Worm (Caenorhabditis elegans) whole organism, L1 larva: ENCODE data around the gene lnkn-1.

ENCODE experiments used
- C04F5.9 ChIP-seq: sonication (generic microtip); optimal IDR thresholded peaks from 2 replicates; lab custom pipeline; 2016; ENCODE audit warnings: missing genetic modification characterization, missing compliant biosample characterization
- aha-1 ChIP-seq: fragments of 150-350 bp; optimal IDR thresholded peaks from 2 replicates; lab custom pipeline; 2014; ENCODE audit warnings: missing biosample characterization, missing genetic modification characterization
- aly-2 ChIP-seq: fragments of 150-350 bp; optimal IDR thresholded peaks from 2 replicates; lab custom pipeline; 2014; ENCODE audit warnings: missing biosample characterization, missing genetic modification characterization
- ama-1 ChIP-seq: fragments of 150-350 bp; optimal IDR thresholded peaks from 2 replicates; lab custom pipeline; 2014
- blmp-1 ChIP-seq: fragments of 150-350 bp; optimal IDR thresholded peaks from 2 replicates; lab custom pipeline; 2014; ENCODE audit warnings: missing biosample characterization, missing genetic modification characterization
- ceh-8 ChIP-seq: fragments of 200-800 bp; sonication (Bioruptor generic); optimal IDR thresholded peaks from 2 replicates; lab custom pipeline; 2018; ENCODE audit warnings: mild to moderate bottlenecking, missing genetic modification characterization, moderate library complexity, missing compliant biosample characterization
- ceh-82 ChIP-seq, 3 experiments: fragments of 150-350 bp in 1 of 3; sonication (generic microtip) in 2 of 3; optimal IDR thresholded peaks; 2 replicates each; lab custom pipeline; 2014 to 2017; ENCODE audit warnings: missing biosample characterization in 3 of 3, missing genetic modification characterization in 3 of 3
- ceh-88 ChIP-seq: fragments of 200-800 bp; sonication (Bioruptor generic); IDR thresholded peaks from 2 replicates; pipeline ENCODE4 v1.3.6; 2022; ENCODE audit warnings: missing genetic modification characterization, missing compliant biosample characterization
- dpl-1 ChIP-seq, 3 experiments: fragments of 150-350 bp in 2 of 3; sonication (generic microtip) in 1 of 3; optimal IDR thresholded peaks; 2 replicates each; lab custom pipeline; 2014 to 2017; ENCODE audit warnings: missing biosample characterization in 3 of 3, missing genetic modification characterization in 3 of 3, missing genetic modification reagents in 3 of 3
- efl-1 ChIP-seq, 4 experiments: fragments of 150-350 bp; optimal IDR thresholded peaks in 3 of 4; peaks in 1 of 4; 1 replicate in 1 of 4; 2 replicates in 3 of 4; lab custom pipeline; 2014; ENCODE audit warnings: missing biosample characterization in 2 of 4, missing genetic modification characterization in 2 of 4, missing genetic modification reagents in 2 of 4
- elt-2 ChIP-seq: sonication (generic microtip); optimal IDR thresholded peaks from 2 replicates; lab custom pipeline; 2016; ENCODE audit warnings: missing genetic modification characterization, mild to moderate bottlenecking, inconsistent platforms, missing compliant biosample characterization, missing genetic modification reagents
- fkh-10 ChIP-seq: sonication (generic microtip); optimal IDR thresholded peaks from 2 replicates; lab custom pipeline; 2017; ENCODE audit warnings: missing biosample characterization, missing genetic modification reagents, missing genetic modification characterization
- hlh-17 ChIP-seq: fragments of 200-800 bp; sonication (Bioruptor generic); optimal IDR thresholded peaks from 2 replicates; lab custom pipeline; 2018; ENCODE audit warnings: missing genetic modification characterization, mild to moderate bottlenecking, missing compliant biosample characterization, moderate library complexity, borderline replicate concordance
- hlh-4 ChIP-seq: sonication (generic microtip); optimal IDR thresholded peaks from 2 replicates; lab custom pipeline; 2016; ENCODE audit warnings: mild to moderate bottlenecking, missing genetic modification characterization, missing compliant biosample characterization
- irx-1 ChIP-seq: sonication (generic microtip); optimal IDR thresholded peaks from 2 replicates; lab custom pipeline; 2016; ENCODE audit warnings: missing genetic modification characterization, missing compliant biosample characterization
- jun-1 ChIP-seq: fragments of 150-350 bp; optimal IDR thresholded peaks from 2 replicates; lab custom pipeline; 2014; ENCODE audit warnings: missing biosample characterization, missing genetic modification reagents, missing genetic modification characterization
- lin-14 ChIP-seq: fragments of 200-800 bp; sonication (Bioruptor generic); optimal IDR thresholded peaks from 2 replicates; lab custom pipeline; 2018; ENCODE audit warnings: mild to moderate bottlenecking, missing genetic modification characterization, moderate library complexity, missing compliant biosample characterization
- lin-15B ChIP-seq: fragments of 150-350 bp; sonication (generic microtip); optimal IDR thresholded peaks from 3 replicates; lab custom pipeline; 2014; ENCODE audit warnings: missing biosample characterization, missing genetic modification characterization
- lin-35 ChIP-seq, 2 experiments: fragments of 150-350 bp; optimal IDR thresholded peaks; 2 replicates each; lab custom pipeline; 2014; ENCODE audit warnings: missing biosample characterization in 2 of 2, missing genetic modification characterization in 2 of 2, missing genetic modification reagents in 2 of 2
- lsy-2 ChIP-seq, 2 experiments: fragments of 150-350 bp; optimal IDR thresholded peaks; 2 replicates each; lab custom pipeline; 2014; ENCODE audit warnings: missing biosample characterization in 2 of 2, missing genetic modification characterization in 2 of 2
- mdl-1 ChIP-seq, 2 experiments: fragments of 150-350 bp; optimal IDR thresholded peaks; 2 replicates each; lab custom pipeline; 2014 to 2017; ENCODE audit warnings: missing biosample characterization in 2 of 2, missing genetic modification characterization in 2 of 2, inconsistent platforms in 1 of 2
- mep-1 ChIP-seq: fragments of 150-350 bp; optimal IDR thresholded peaks from 2 replicates; lab custom pipeline; 2014; ENCODE audit warnings: missing biosample characterization, missing genetic modification characterization
- nhr-19 ChIP-seq: fragments of 200-800 bp; sonication (Bioruptor generic); conservative IDR thresholded peaks from 2 replicates; pipeline ENCODE4 v1.3.6; 2022; ENCODE audit warnings: missing genetic modification characterization, missing compliant biosample characterization
- nhr-20 ChIP-seq: sonication (generic microtip); optimal IDR thresholded peaks from 2 replicates; lab custom pipeline; 2016; ENCODE audit warnings: mild to moderate bottlenecking, missing genetic modification characterization, missing compliant biosample characterization
- nhr-28 ChIP-seq: fragments of 150-350 bp; optimal IDR thresholded peaks from 2 replicates; lab custom pipeline; 2014; ENCODE audit warnings: missing biosample characterization, missing genetic modification characterization
- nhr-47 ChIP-seq: sonication (generic microtip); optimal IDR thresholded peaks from 2 replicates; lab custom pipeline; 2016; ENCODE audit warnings: mild to moderate bottlenecking, missing genetic modification characterization, moderate library complexity, missing compliant biosample characterization
- nhr-71 ChIP-seq: sonication (generic microtip); optimal IDR thresholded peaks from 2 replicates; lab custom pipeline; 2016; ENCODE audit warnings: mild to moderate bottlenecking, missing genetic modification characterization, moderate library complexity, missing compliant biosample characterization
- nhr-77 ChIP-seq: fragments of 150-350 bp; optimal IDR thresholded peaks from 2 replicates; lab custom pipeline; 2014; ENCODE audit warnings: missing biosample characterization, missing genetic modification characterization
- nhr-84 ChIP-seq: sonication (generic microtip); optimal IDR thresholded peaks from 2 replicates; lab custom pipeline; 2017; ENCODE audit warnings: missing biosample characterization, missing genetic modification characterization
- pag-3 ChIP-seq: sonication (generic microtip); optimal IDR thresholded peaks from 2 replicates; lab custom pipeline; 2017; ENCODE audit warnings: missing genetic modification characterization, mild to moderate bottlenecking, missing compliant biosample characterization, antibody characterized with exemption, borderline replicate concordance; ENCODE audit not compliant: insufficient read depth
- pqm-1 ChIP-seq: sonication (generic microtip); optimal IDR thresholded peaks from 3 replicates; lab custom pipeline; 2017; ENCODE audit warnings: missing biosample characterization, missing genetic modification characterization
- rnt-1 ChIP-seq: sonication (generic microtip); optimal IDR thresholded peaks from 2 replicates; lab custom pipeline; 2016; ENCODE audit warnings: mild to moderate bottlenecking, missing genetic modification characterization, moderate library complexity, missing compliant biosample characterization
- snu-23 ChIP-seq: sonication (generic microtip); optimal IDR thresholded peaks from 2 replicates; lab custom pipeline; 2016; ENCODE audit warnings: missing genetic modification characterization, missing compliant biosample characterization
- sox-4 ChIP-seq: sonication (generic microtip); optimal IDR thresholded peaks from 2 replicates; lab custom pipeline; 2016; ENCODE audit warnings: missing genetic modification characterization, missing compliant biosample characterization
- unc-86 ChIP-seq: sonication (generic microtip); optimal IDR thresholded peaks from 2 replicates; lab custom pipeline; 2016; ENCODE audit warnings: missing genetic modification characterization, missing compliant biosample characterization
- vab-15 ChIP-seq: sonication (generic microtip); optimal IDR thresholded peaks from 2 replicates; lab custom pipeline; 2017; ENCODE audit warnings: missing genotype, mild to moderate bottlenecking, missing genetic modification characterization, missing compliant biosample characterization

lnkn-1 gene

DNA sequence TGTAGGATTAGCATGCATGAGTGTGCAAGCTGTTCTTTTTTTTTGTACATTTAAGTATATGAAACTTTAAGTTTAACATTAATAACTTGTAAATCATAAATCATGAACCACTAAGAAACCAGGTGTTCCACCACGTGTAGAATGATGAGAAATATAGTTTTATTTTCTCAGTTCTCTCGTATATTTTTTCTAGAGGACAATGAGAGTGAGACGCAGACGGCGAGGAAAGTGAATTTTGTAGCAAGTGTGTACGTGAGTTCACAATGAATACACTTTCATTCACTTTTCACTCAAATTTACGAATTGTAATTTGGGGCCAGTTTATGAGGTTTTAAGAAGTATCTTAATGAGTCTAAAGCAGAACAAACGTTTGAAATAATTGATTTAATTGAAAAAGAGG lies 36.5 kb downstream of the lnkn-1 start:
- peak; percentile 50 for TF ChIP-seq nhr-20
- peak; percentile 87 for TF ChIP-seq blmp-1
- TF ChIP-seq ceh-88 (GFP tag; lab: Robert Waterston, UW): no peak
- peak in 2 of 3 experiments; percentile 6 to 26 for TF ChIP-seq dpl-1 (GFP tag; optimal IDR thresholded peaks at IDR 0.05; lab: Kevin White, UChicago)
- no peak for TF ChIP-seq aha-1 (tag; lab: Kevin White, UChicago)
- TF ChIP-seq lin-15B (tag; lab: Kevin White, UChicago): no peak
- peak; percentile 20 for TF ChIP-seq snu-23 (GFP tag; lab: Kevin White, UChicago)
- TF ChIP-seq nhr-71 (tag; lab: Kevin White, UChicago): peak; percentile 13
- no peak for TF ChIP-seq irx-1 (tag; lab: Kevin White, UChicago)
- peak; percentile 33 for TF ChIP-seq mep-1 (tag; lab: Kevin White, UChicago)
- peak; percentile 62 for TF ChIP-seq lin-14 (GFP tag; lab: Kevin White, UChicago)

DNA sequence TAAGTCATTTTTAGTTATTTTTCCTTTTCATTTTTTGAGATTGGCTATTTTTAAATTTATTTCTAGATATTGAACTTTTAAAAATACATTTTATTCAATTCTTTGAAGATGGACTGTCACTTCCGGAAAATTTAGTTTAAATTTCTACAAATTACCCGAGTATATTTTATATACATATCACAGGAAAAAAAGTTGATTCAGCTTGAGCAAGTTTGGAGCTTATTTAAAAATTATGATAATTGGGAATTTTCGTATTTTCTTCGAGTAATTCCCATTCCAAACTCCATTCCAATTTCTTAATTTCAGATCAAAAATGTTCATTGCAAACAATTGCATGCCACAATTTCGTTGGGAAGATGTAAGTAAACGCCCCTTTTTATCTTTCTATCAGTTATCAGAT lies 39.7 kb downstream of the lnkn-1 start, which contains the start of gene arrd-15:
arrd-15 (plus strand) TSS at position 301 of the 400 bp plus-strand sequence.
- no peak for TF ChIP-seq aha-1 (tag; lab: Kevin White, UChicago)
- TF ChIP-seq pag-3: no peak
- no peak for TF ChIP-seq ceh-88 (GFP tag; lab: Robert Waterston, UW)
- no peak for TF ChIP-seq mdl-1 (tag; optimal IDR thresholded peaks at IDR 0.05; lab: Kevin White, UChicago)
- TF ChIP-seq nhr-28: no peak
- no peak for TF ChIP-seq vab-15 (tag; lab: Kevin White, UChicago)
- TF ChIP-seq unc-86 (tag; lab: Kevin White, UChicago): no peak
- TF ChIP-seq elt-2 (tag; lab: Kevin White, UChicago): no peak
- TF ChIP-seq ceh-8 (GFP tag; lab: Kevin White, UChicago): no peak
- TF ChIP-seq nhr-77 (tag; lab: Kevin White, UChicago): no peak
- TF ChIP-seq fkh-10 (GFP tag; lab: Kevin White, UChicago): no peak
- TF ChIP-seq lsy-2 (tag; optimal IDR thresholded peaks at IDR 0.05; lab: Kevin White, UChicago): no peak
- no peak for TF ChIP-seq hlh-17 (GFP tag; lab: Kevin White, UChicago)
- no peak for TF ChIP-seq pqm-1 (tag; lab: Kevin White, UChicago)
- TF ChIP-seq C04F5.9 (tag; lab: Kevin White, UChicago): no peak
- no peak for TF ChIP-seq hlh-4 (tag; lab: Kevin White, UChicago)
- TF ChIP-seq aly-2 (tag; lab: Kevin White, UChicago): no peak
- TF ChIP-seq sox-4 (tag; lab: Kevin White, UChicago): no peak
- TF ChIP-seq nhr-19: no peak
- no peak for TF ChIP-seq rnt-1 (tag; lab: Kevin White, UChicago)

ce11 chrIII:8933696-8934095 lies 43.7 kb downstream of the lnkn-1 start:
- peak in 1 of 3 experiments; percentile 14 for TF ChIP-seq ceh-82 (tag; optimal IDR thresholded peaks at IDR 0.05; lab: Kevin White, UChicago)
- no peak for TF ChIP-seq elt-2 (tag; lab: Kevin White, UChicago)
- no peak for TF ChIP-seq jun-1 (tag; lab: Kevin White, UChicago)
- TF ChIP-seq efl-1 (optimal IDR thresholded peaks at IDR 0.05; lab: Kevin White, UChicago): no peak
- no peak for TF ChIP-seq efl-1 (GFP tag; optimal IDR thresholded peaks at IDR 0.05 in 1 of 2; lab: Kevin White, UChicago)
- no peak for TF ChIP-seq nhr-84 (tag; lab: Kevin White, UChicago)
- TF ChIP-seq ama-1 (lab: Kevin White, UChicago): no peak
- TF ChIP-seq lin-35 (GFP tag; optimal IDR thresholded peaks at IDR 0.05; lab: Kevin White, UChicago): no peak
- no peak for TF ChIP-seq unc-86 (tag; lab: Kevin White, UChicago)
- TF ChIP-seq nhr-71 (tag; lab: Kevin White, UChicago): peak; percentile 0
- peak; percentile 54 for TF ChIP-seq lin-14 (GFP tag; lab: Kevin White, UChicago)
- TF ChIP-seq nhr-47: no peak
- peak in 1 of 2 experiments; percentile 21 for TF ChIP-seq lsy-2 (tag; optimal IDR thresholded peaks at IDR 0.05; lab: Kevin White, UChicago)
